Fruit fly (Drosophila melanogaster) whole organism, wandering third instar larva: ENCODE measurements around the gene CG7810.

Experiments
- Abd-B ChIP-seq: fragments of >200 bp; optimal IDR thresholded peaks from 2 replicates; lab custom pipeline; 2017; ENCODE audit warnings: missing biosample characterization, missing genetic modification characterization
- CG32264 ChIP-seq: fragments of 200-800 bp; sonication (Bioruptor generic); optimal IDR thresholded peaks from 2 replicates; lab custom pipeline; 2016; ENCODE audit warnings: missing biosample characterization, missing genetic modification characterization
- CG9705 ChIP-seq: fragments of 200-800 bp; sonication (Bioruptor generic); optimal IDR thresholded peaks from 2 replicates; lab custom pipeline; 2018; ENCODE audit warnings: missing biosample characterization, mild to moderate bottlenecking, missing genetic modification characterization
- Dfd ChIP-seq: fragments of >200 bp; optimal IDR thresholded peaks from 2 replicates; lab custom pipeline; 2017; ENCODE audit warnings: missing biosample characterization, missing genetic modification characterization
- Dif ChIP-seq: fragments of 200-275, 200-300 bp; sonication (Bioruptor generic); optimal IDR thresholded peaks from 2 replicates; lab custom pipeline; 2018; ENCODE audit warnings: missing biosample characterization, missing genetic modification characterization; ENCODE audit not compliant: partially characterized antibody
- GATAd ChIP-seq: sonication (Bioruptor generic); optimal IDR thresholded peaks from 2 replicates; lab custom pipeline; 2016; ENCODE audit warnings: missing biosample characterization, missing genetic modification characterization
- HLH106 ChIP-seq: fragments of 200-800 bp; optimal IDR thresholded peaks from 3 replicates; lab custom pipeline; 2019; ENCODE audit warnings: missing biosample characterization, mild to moderate bottlenecking, missing genetic modification characterization, moderate library complexity
- Hnf4 ChIP-seq: fragments of 200-800 bp; sonication (Bioruptor generic); optimal IDR thresholded peaks from 2 replicates; lab custom pipeline; 2016; ENCODE audit warnings: missing biosample characterization, mild to moderate bottlenecking, missing genetic modification characterization
- Hr78 ChIP-seq: fragments of >200 bp; optimal IDR thresholded peaks from 2 replicates; lab custom pipeline; 2017; ENCODE audit warnings: missing biosample characterization, missing genetic modification characterization
- Hr83 ChIP-seq: fragments of 200-300 bp; sonication (Bioruptor generic); optimal IDR thresholded peaks from 2 replicates; lab custom pipeline; 2016; ENCODE audit warnings: missing biosample characterization, mild to moderate bottlenecking, missing genetic modification characterization, moderate library complexity; ENCODE audit not compliant: poor library complexity, severe bottlenecking
- Jra ChIP-seq: sonication (Bioruptor generic); optimal IDR thresholded peaks from 2 replicates; lab custom pipeline; 2016; ENCODE audit warnings: missing biosample characterization, missing genetic modification characterization
- Mio ChIP-seq: sonication (Bioruptor generic); optimal IDR thresholded peaks from 2 replicates; lab custom pipeline; 2016; ENCODE audit warnings: missing biosample characterization, missing genetic modification characterization
- Myc ChIP-seq: fragments of >200 bp; optimal IDR thresholded peaks from 2 replicates; lab custom pipeline; 2017
- N ChIP-seq: fragments of >200 bp; optimal IDR thresholded peaks from 2 replicates; lab custom pipeline; 2018; ENCODE audit warnings: missing biosample characterization, missing external identifiers, missing genetic modification characterization
- OdsH ChIP-seq: fragments of 200-800 bp; sonication (Bioruptor generic); optimal IDR thresholded peaks from 2 replicates; lab custom pipeline; 2016; ENCODE audit warnings: missing biosample characterization, mild to moderate bottlenecking, missing genetic modification characterization
- Rel ChIP-seq, 2 experiments: fragments of 200-800 bp; sonication (Bioruptor generic) in 1 of 2; optimal IDR thresholded peaks; 2 replicates in 1 of 2; 3 replicates in 1 of 2; lab custom pipeline; 2016 to 2019; ENCODE audit warnings: mild to moderate bottlenecking in 2 of 2, missing biosample characterization in 2 of 2, missing genetic modification characterization in 2 of 2, moderate library complexity in 1 of 2
- Sp1 ChIP-seq: fragments of 200-800 bp; sonication (Bioruptor generic); optimal IDR thresholded peaks from 3 replicates; lab custom pipeline; 2019; ENCODE audit warnings: missing biosample characterization, mild to moderate bottlenecking, missing genetic modification characterization, moderate library complexity
- br ChIP-seq: fragments of 200-800 bp; sonication (Bioruptor generic); optimal IDR thresholded peaks from 2 replicates; lab custom pipeline; 2016; ENCODE audit warnings: missing biosample characterization, missing genetic modification characterization
- brk ChIP-seq: fragments of 200-800 bp; sonication (Bioruptor generic); optimal IDR thresholded peaks from 2 replicates; lab custom pipeline; 2016; ENCODE audit warnings: missing biosample characterization, mild to moderate bottlenecking, missing genetic modification characterization
- dl ChIP-seq, 2 experiments: fragments of 175-275, 200-275 bp in 1 of 2; fragments of 200-275 bp in 1 of 2; sonication (Bioruptor generic); optimal IDR thresholded peaks; lab custom pipeline; 2018; ENCODE audit warnings: mild to moderate bottlenecking in 2 of 2, missing biosample characterization in 2 of 2, missing genetic modification characterization in 2 of 2, moderate library complexity in 2 of 2; ENCODE audit not compliant: partially characterized antibody in 2 of 2, insufficient read depth in 1 of 2
- dmrt93B ChIP-seq: fragments of 200-800 bp; sonication (Bioruptor generic); optimal IDR thresholded peaks from 2 replicates; lab custom pipeline; 2018; ENCODE audit warnings: missing biosample characterization, mild to moderate bottlenecking, missing genetic modification characterization
- dsf ChIP-seq: sonication (Bioruptor generic); optimal IDR thresholded peaks from 2 replicates; lab custom pipeline; 2016; ENCODE audit warnings: missing biosample characterization, missing genetic modification characterization, borderline replicate concordance
- ey ChIP-seq: fragments of 200-800 bp; sonication (Bioruptor generic); optimal IDR thresholded peaks from 2 replicates; lab custom pipeline; 2016; ENCODE audit warnings: missing biosample characterization, missing genetic modification characterization
- foxo ChIP-seq, 2 experiments: fragments of 200-800 bp; sonication (Bioruptor generic); optimal IDR thresholded peaks; 2 replicates in 1 of 2; 3 replicates in 1 of 2; lab custom pipeline; 2016 to 2017; ENCODE audit warnings: missing biosample characterization in 2 of 2, missing genetic modification characterization in 2 of 2
- fru ChIP-seq: fragments of 200-800 bp; sonication (Bioruptor generic); optimal IDR thresholded peaks from 3 replicates; lab custom pipeline; 2016; ENCODE audit warnings: missing biosample characterization, mild to moderate bottlenecking, missing genetic modification characterization
- h ChIP-seq: fragments of 200-800 bp; sonication (Bioruptor generic); optimal IDR thresholded peaks from 3 replicates; lab custom pipeline; 2016; ENCODE audit warnings: missing biosample characterization, mild to moderate bottlenecking, missing genetic modification characterization
- jim ChIP-seq: fragments of 175-275, 200-325 bp; sonication (Bioruptor generic); optimal IDR thresholded peaks from 2 replicates; lab custom pipeline; 2016; ENCODE audit warnings: missing biosample characterization, mild to moderate bottlenecking, missing genetic modification characterization
- lola ChIP-seq: fragments of >200 bp; optimal IDR thresholded peaks from 2 replicates; lab custom pipeline; 2017; ENCODE audit warnings: missing biosample characterization, missing genetic modification characterization
- pan ChIP-seq: fragments of >200 bp; optimal IDR thresholded peaks from 2 replicates; lab custom pipeline; 2017
- psq ChIP-seq: fragments of 200-800 bp; sonication (Bioruptor generic); optimal IDR thresholded peaks from 3 replicates; lab custom pipeline; 2017; ENCODE audit warnings: missing biosample characterization, mild to moderate bottlenecking, missing genetic modification characterization, moderate library complexity
- rgr ChIP-seq: fragments of 200-800 bp; sonication (Bioruptor generic); optimal IDR thresholded peaks from 3 replicates; lab custom pipeline; 2016; ENCODE audit warnings: missing biosample characterization, mild to moderate bottlenecking, missing genetic modification characterization
- sage ChIP-seq: fragments of 200-800 bp; sonication (Bioruptor generic); optimal IDR thresholded peaks from 2 replicates; lab custom pipeline; 2016; ENCODE audit warnings: missing biosample characterization, mild to moderate bottlenecking, missing genetic modification characterization
- sv ChIP-seq: fragments of 200-800 bp; sonication (Bioruptor generic); optimal IDR thresholded peaks from 3 replicates; lab custom pipeline; 2016; ENCODE audit warnings: missing biosample characterization, missing genetic modification characterization
- tai ChIP-seq: sonication (Bioruptor generic); optimal IDR thresholded peaks from 2 replicates; lab custom pipeline; 2016; ENCODE audit warnings: missing biosample characterization, missing genetic modification characterization
- usp ChIP-seq: fragments of >200 bp; optimal IDR thresholded peaks from 2 replicates; lab custom pipeline; 2017; ENCODE audit warnings: missing biosample characterization, missing genetic modification characterization
- woc ChIP-seq: sonication (Bioruptor generic); optimal IDR thresholded peaks from 2 replicates; lab custom pipeline; 2016; ENCODE audit warnings: missing biosample characterization, mild to moderate bottlenecking, missing genetic modification characterization

CG7810 gene

dm6 chr2L:8297070-8297469 lies 13.9 kb downstream of the CG7810 start:
- TF ChIP-seq br (GFP tag; lab: Kevin White, UChicago) (no peak), pan (lab: Kevin White, UChicago) (no peak), Dfd (GFP tag; lab: Kevin White, UChicago) (no peak), Myc (lab: Kevin White, UChicago) (no peak), CG9705 (GFP tag; lab: Kevin White, UChicago) (no peak), Hr78 (GFP tag; lab: Kevin White, UChicago) (no peak), OdsH (GFP tag; lab: Kevin White, UChicago) (no peak), brk (GFP tag; lab: Kevin White, UChicago) (no peak)

dm6 chr2L:8296395-8296794 lies 14.6 kb downstream of the CG7810 start:
- TF ChIP-seq tai (GFP tag; lab: Kevin White, UChicago) (no peak), h (GFP tag; lab: Kevin White, UChicago) (no peak), N (GFP tag; lab: Kevin White, UChicago) (no peak), Dif (GFP tag; lab: Kevin White, UChicago) (no peak), ey (no peak), GATAd (GFP tag; lab: Kevin White, UChicago) (no peak), lola (GFP tag; lab: Kevin White, UChicago) (no peak), Sp1 (no peak), rgr (GFP tag; lab: Kevin White, UChicago) (no peak), usp (GFP tag; lab: Kevin White, UChicago) (no peak), foxo (GFP tag; optimal IDR thresholded peaks at IDR 0.05; lab: Kevin White, UChicago) (no peak), brk (GFP tag; lab: Kevin White, UChicago) (no peak), pan (lab: Kevin White, UChicago) (no peak), Myc (lab: Kevin White, UChicago) (no peak), CG32264 (GFP tag; lab: Kevin White, UChicago) (no peak), Hnf4 (no peak), woc (no peak), jim (no peak), fru (GFP tag; lab: Kevin White, UChicago) (no peak), HLH106 (no peak)

dm6 chr2L:8294043-8294442 lies 17.0 kb downstream of the CG7810 start:
- TF ChIP-seq fru (GFP tag; lab: Kevin White, UChicago) (no peak), sv (GFP tag; lab: Kevin White, UChicago) (no peak), Jra (no peak), Dif (GFP tag; lab: Kevin White, UChicago) (no peak), Rel (GFP tag; optimal IDR thresholded peaks at IDR 0.05; lab: Kevin White, UChicago) (no peak), Rel (tag; optimal IDR thresholded peaks at IDR 0.05; lab: Kevin White, UChicago) (no peak), dsf (GFP tag; lab: Kevin White, UChicago) (no peak), Mio (GFP tag; lab: Kevin White, UChicago) (no peak), lola (GFP tag; lab: Kevin White, UChicago) (no peak), h (GFP tag; lab: Kevin White, UChicago) (no peak), GATAd (GFP tag; lab: Kevin White, UChicago) (no peak), dmrt93B (no peak)

- peak; percentile 6 for TF ChIP-seq fru (GFP tag; lab: Kevin White, UChicago)
- TF ChIP-seq usp (GFP tag; lab: Kevin White, UChicago), result no peak
- TF ChIP-seq Abd-B (GFP tag; lab: Kevin White, UChicago), result no peak
- TF ChIP-seq rgr (GFP tag; lab: Kevin White, UChicago), result peak; percentile 4
- TF ChIP-seq, all 38 proteins: peak for 2
Observed at dm6 chr2L:8293449-8293848, 17.5 kb downstream of the CG7810 start.

- TF ChIP-seq woc (peak; percentile 55), rgr (GFP tag; lab: Kevin White, UChicago) (peak; percentile 84), jim (no peak), brk (GFP tag; lab: Kevin White, UChicago) (peak; percentile 61), ey (peak; percentile 88), Myc (lab: Kevin White, UChicago) (no peak), Dif (GFP tag; lab: Kevin White, UChicago) (no peak), sv (GFP tag; lab: Kevin White, UChicago) (peak; percentile 96), fru (GFP tag; lab: Kevin White, UChicago) (peak; percentile 78), tai (GFP tag; lab: Kevin White, UChicago) (peak; percentile 80), Hnf4 (peak; percentile 78), Rel (GFP tag; optimal IDR thresholded peaks at IDR 0.05; lab: Kevin White, UChicago) (no peak), Rel (tag; optimal IDR thresholded peaks at IDR 0.05; lab: Kevin White, UChicago) (peak; percentile 32), foxo (GFP tag; optimal IDR thresholded peaks at IDR 0.05; lab: Kevin White, UChicago) (peak; percentile 12 to 75), br (GFP tag; lab: Kevin White, UChicago) (peak; percentile 83), dl (GFP tag; optimal IDR thresholded peaks at IDR 0.05; lab: Kevin White, UChicago; ENCODE audit: insufficient read depth in 1 of 2, partially characterized antibody in 2 of 2) (no peak), Hr78 (GFP tag; lab: Kevin White, UChicago) (no peak), dsf (GFP tag; lab: Kevin White, UChicago) (peak; percentile 26), Sp1 (peak; percentile 80), h (GFP tag; lab: Kevin White, UChicago) (peak; percentile 80), Abd-B (GFP tag; lab: Kevin White, UChicago) (no peak), dmrt93B (peak; percentile 33), sage (peak; percentile 3), GATAd (GFP tag; lab: Kevin White, UChicago) (no peak), psq (GFP tag; lab: Kevin White, UChicago) (peak; percentile 59), Hr83 (no peak)
Observed at dm6 chr2L:8292159-8292887, 18.7 kb downstream of the CG7810 start.
